Fruit fly (Drosophila melanogaster) whole organism, embryonic: ENCODE measurements around the gene Wwox.

Source experiments
- ATbp ChIP-seq: fragments of 200-800 bp; sonication (Bioruptor generic); optimal IDR thresholded peaks from 2 replicates; lab custom pipeline; 2017; ENCODE audit warnings: missing biosample characterization, mild to moderate bottlenecking, missing genetic modification characterization, missing genetic modification reagents
- Aef1 ChIP-seq: fragments of 200-800 bp; sonication (Bioruptor generic); IDR thresholded peaks from 3 replicates; pipeline ENCODE4 v1.3.6; 2022; ENCODE audit warnings: missing biosample characterization, missing genetic modification characterization
- CG10366 ChIP-seq: fragments of 200-800 bp; sonication (Bioruptor generic); IDR thresholded peaks from 2 replicates; pipeline ENCODE4 v1.3.6; 2022; ENCODE audit warnings: missing biosample characterization, missing genetic modification characterization
- CG11456 ChIP-seq: fragments of 200-800 bp; sonication (Bioruptor generic); IDR thresholded peaks from 3 replicates; pipeline ENCODE4 v1.3.6; 2022; ENCODE audit warnings: missing biosample characterization, missing genetic modification characterization
- CG12659 ChIP-seq: fragments of 200-800 bp; sonication (Bioruptor generic); optimal IDR thresholded peaks from 3 replicates; lab custom pipeline; 2017; ENCODE audit warnings: mild to moderate bottlenecking, missing biosample characterization, missing genetic modification reagents, missing genetic modification characterization
- CG13296 ChIP-seq: fragments of 200-800 bp; sonication (Bioruptor generic); optimal IDR thresholded peaks from 3 replicates; lab custom pipeline; 2018; ENCODE audit warnings: missing biosample characterization, mild to moderate bottlenecking, missing genetic modification characterization
- CG13424 ChIP-seq: fragments of 200-800 bp; sonication (Bioruptor generic); optimal IDR thresholded peaks from 2 replicates; lab custom pipeline; 2019; ENCODE audit warnings: missing biosample characterization, mild to moderate bottlenecking, missing genetic modification characterization, moderate library complexity
- CG15073 ChIP-seq: fragments of 200-800 bp; sonication (Bioruptor generic); optimal IDR thresholded peaks from 2 replicates; lab custom pipeline; 2016; ENCODE audit warnings: missing biosample characterization, missing genetic modification characterization
- CG18599 ChIP-seq: fragments of 200-800 bp; sonication (Bioruptor generic); optimal IDR thresholded peaks from 3 replicates; lab custom pipeline; 2017; ENCODE audit warnings: missing biosample characterization, missing genetic modification characterization, mild to moderate bottlenecking, moderate library complexity, missing genetic modification reagents
- CG2678 ChIP-seq: fragments of 200-800 bp; sonication (Bioruptor generic); optimal IDR thresholded peaks from 3 replicates; lab custom pipeline; 2019; ENCODE audit warnings: missing biosample characterization, mild to moderate bottlenecking, missing genetic modification characterization, moderate library complexity
- CG31224 ChIP-seq: fragments of 200-800 bp; sonication (Bioruptor generic); IDR thresholded peaks from 2 replicates; pipeline ENCODE4 v1.3.6; 2022; ENCODE audit warnings: missing biosample characterization, missing genetic modification characterization
- CG3163 ChIP-seq: fragments of 200-800 bp; sonication (Bioruptor generic); optimal IDR thresholded peaks from 3 replicates; lab custom pipeline; 2016; ENCODE audit warnings: missing biosample characterization, missing genetic modification characterization
- CG32772 ChIP-seq: fragments of 200-800 bp; sonication (Bioruptor generic); IDR thresholded peaks from 2 replicates; pipeline ENCODE4 v1.3.6; 2022; ENCODE audit warnings: missing biosample characterization, missing genetic modification characterization
- CG34376 ChIP-seq: fragments of 200-800 bp; sonication (Bioruptor generic); optimal IDR thresholded peaks from 2 replicates; lab custom pipeline; 2018; ENCODE audit warnings: missing biosample characterization, mild to moderate bottlenecking, missing genetic modification characterization
- CG34422 ChIP-seq: fragments of 200-800 bp; sonication (Bioruptor generic); IDR thresholded peaks from 3 replicates; pipeline ENCODE4 v1.3.6; 2022; ENCODE audit warnings: missing biosample characterization, missing genetic modification characterization
- CG43689 ChIP-seq: fragments of 200-800 bp; sonication (Bioruptor generic); IDR thresholded peaks from 2 replicates; pipeline ENCODE4 v1.3.6; 2022; ENCODE audit warnings: missing biosample characterization, missing genetic modification characterization
- CG5245 ChIP-seq: fragments of 200-800 bp; sonication (Bioruptor generic); optimal IDR thresholded peaks from 3 replicates; lab custom pipeline; 2016; ENCODE audit warnings: missing biosample characterization, missing genetic modification characterization
- CG8388 ChIP-seq: fragments of 200-800 bp; sonication (Bioruptor generic); optimal IDR thresholded peaks from 2 replicates; lab custom pipeline; 2019; ENCODE audit warnings: missing biosample characterization, mild to moderate bottlenecking, missing genetic modification characterization, moderate library complexity
- D19A ChIP-seq: fragments of 200-800 bp; optimal IDR thresholded peaks from 3 replicates; lab custom pipeline; 2019; ENCODE audit warnings: missing biosample characterization, mild to moderate bottlenecking, missing genetic modification characterization, moderate library complexity
- Dek ChIP-seq: fragments of 200-800 bp; sonication (Bioruptor generic); optimal IDR thresholded peaks from 3 replicates; lab custom pipeline; 2019; ENCODE audit warnings: missing biosample characterization, mild to moderate bottlenecking, missing genetic modification characterization, moderate library complexity
- HLH3B ChIP-seq: fragments of 200-800 bp; sonication (Bioruptor generic); IDR thresholded peaks from 2 replicates; pipeline ENCODE4 v1.3.6; 2022; ENCODE audit warnings: missing biosample characterization, missing genetic modification characterization
- HmgZ ChIP-seq: fragments of 200-800 bp; sonication (Bioruptor generic); optimal IDR thresholded peaks from 2 replicates; lab custom pipeline; 2018; ENCODE audit warnings: missing biosample characterization, mild to moderate bottlenecking, missing genetic modification characterization
- Hr51 ChIP-seq, 2 experiments: fragments of 200-800 bp; sonication (Bioruptor generic); optimal IDR thresholded peaks; 2 replicates in 1 of 2; 3 replicates in 1 of 2; lab custom pipeline; 2016 to 2018; ENCODE audit warnings: missing biosample characterization in 2 of 2, missing genetic modification characterization in 2 of 2, mild to moderate bottlenecking in 1 of 2, moderate library complexity in 1 of 2
- NfI ChIP-seq: fragments of 200-800 bp; sonication (Bioruptor generic); optimal IDR thresholded peaks from 3 replicates; lab custom pipeline; 2018; ENCODE audit warnings: missing biosample characterization, mild to moderate bottlenecking, missing genetic modification characterization, moderate library complexity
- PHDP ChIP-seq: fragments of 200-800 bp; sonication (Bioruptor generic); optimal IDR thresholded peaks from 3 replicates; lab custom pipeline; 2018; ENCODE audit warnings: missing biosample characterization, mild to moderate bottlenecking, missing genetic modification characterization, moderate library complexity
- Pdp1 ChIP-seq, 2 experiments: fragments of 200-800 bp; sonication (Bioruptor generic); optimal IDR thresholded peaks; 3 replicates each; lab custom pipeline; 2016; ENCODE audit warnings: missing biosample characterization in 2 of 2, missing genetic modification characterization in 2 of 2, mild to moderate bottlenecking in 1 of 2, moderate library complexity in 1 of 2
- Sox100B ChIP-seq: fragments of 200-800 bp; sonication (Bioruptor generic); optimal IDR thresholded peaks from 3 replicates; lab custom pipeline; 2018; ENCODE audit warnings: missing biosample characterization, mild to moderate bottlenecking, missing genetic modification characterization
- Sox102F ChIP-seq: fragments of 200-800 bp; sonication (Bioruptor generic); optimal IDR thresholded peaks from 2 replicates; lab custom pipeline; 2018; ENCODE audit warnings: missing biosample characterization, mild to moderate bottlenecking, missing genetic modification characterization, moderate library complexity
- Trl ChIP-seq, 3 experiments: fragments of >200 bp in 2 of 3; fragments of 200-800 bp in 1 of 3; sonication (Bioruptor generic) in 1 of 3; optimal IDR thresholded peaks; 2 replicates in 1 of 3; 3 replicates in 2 of 3; lab custom pipeline; 2016 to 2017; ENCODE audit warnings: missing biosample characterization in 1 of 3, missing genetic modification characterization in 1 of 3
- bsh ChIP-seq, 2 experiments: fragments of 200-800 bp; sonication (Bioruptor generic); optimal IDR thresholded peaks; 2 replicates each; lab custom pipeline; 2017 to 2018; ENCODE audit warnings: mild to moderate bottlenecking in 2 of 2, missing biosample characterization in 2 of 2, missing genetic modification characterization in 2 of 2, moderate library complexity in 1 of 2
- chinmo ChIP-seq: fragments of 200-800 bp; sonication (Bioruptor generic); IDR thresholded peaks from 4 replicates; pipeline ENCODE4 v1.3.6; 2022; ENCODE audit warnings: missing biosample characterization, missing genetic modification characterization; ENCODE audit not compliant: partially characterized antibody
- fd64A ChIP-seq: fragments of 200-800 bp; sonication (Bioruptor generic); optimal IDR thresholded peaks from 3 replicates; lab custom pipeline; 2018; ENCODE audit warnings: missing biosample characterization, mild to moderate bottlenecking, missing genetic modification characterization
- ftz-f1 ChIP-seq: fragments of 200-800 bp; sonication (Bioruptor generic); optimal IDR thresholded peaks from 2 replicates; lab custom pipeline; 2016; ENCODE audit warnings: missing biosample characterization, missing genetic modification characterization
- gt ChIP-seq: fragments of 200-800 bp; sonication (Bioruptor generic); IDR thresholded peaks from 2 replicates; pipeline ENCODE4 v1.3.6; 2022; ENCODE audit warnings: missing biosample characterization, missing genetic modification characterization
- her ChIP-seq: fragments of 200-800 bp; sonication (Bioruptor generic); optimal IDR thresholded peaks from 2 replicates; lab custom pipeline; 2016; ENCODE audit warnings: missing biosample characterization, missing genetic modification characterization
- hth ChIP-seq: fragments of >200 bp; optimal IDR thresholded peaks from 2 replicates; lab custom pipeline; 2017; ENCODE audit warnings: inconsistent platforms
- lilli ChIP-seq: fragments of 200-800 bp; sonication (Bioruptor generic); optimal IDR thresholded peaks from 3 replicates; lab custom pipeline; 2016; ENCODE audit warnings: missing biosample characterization, missing genetic modification characterization
- nom ChIP-seq: fragments of 200-800 bp; sonication (Bioruptor generic); optimal IDR thresholded peaks from 2 replicates; lab custom pipeline; 2017; ENCODE audit warnings: missing biosample characterization, missing genetic modification characterization, mild to moderate bottlenecking, moderate library complexity, missing genetic modification reagents
- pho ChIP-seq: fragments of 200-800 bp; sonication (Bioruptor generic); optimal IDR thresholded peaks from 2 replicates; lab custom pipeline; 2016; ENCODE audit warnings: missing biosample characterization, missing genetic modification characterization
- ranshi ChIP-seq: fragments of 200-800 bp; sonication (Bioruptor generic); IDR thresholded peaks from 2 replicates; pipeline ENCODE4 v1.3.6; 2022; ENCODE audit warnings: missing biosample characterization, missing genetic modification characterization
- sens-2 ChIP-seq: fragments of 200-800 bp; sonication (Bioruptor generic); IDR thresholded peaks from 2 replicates; pipeline ENCODE4 v1.3.6; 2022; ENCODE audit warnings: missing biosample characterization, missing genetic modification characterization
- sim ChIP-seq: fragments of 200-800 bp; sonication (Bioruptor generic); IDR thresholded peaks from 2 replicates; pipeline ENCODE4 v1.3.6; 2022; ENCODE audit warnings: missing biosample characterization, missing genetic modification characterization
- so ChIP-seq: fragments of 200-800 bp; sonication (Bioruptor generic); IDR thresholded peaks from 3 replicates; pipeline ENCODE4 v1.3.6; 2022; ENCODE audit warnings: missing biosample characterization, missing genetic modification characterization
- sqz ChIP-seq: fragments of 200-800 bp; sonication (Bioruptor generic); optimal IDR thresholded peaks from 3 replicates; lab custom pipeline; 2018; ENCODE audit warnings: missing biosample characterization, mild to moderate bottlenecking, missing genetic modification characterization
- tgo ChIP-seq: fragments of 200-800 bp; sonication (Bioruptor generic); IDR thresholded peaks from 3 replicates; pipeline ENCODE4 v1.3.6; 2022; ENCODE audit warnings: missing biosample characterization, missing genetic modification characterization
- tna ChIP-seq: fragments of 200-800 bp; sonication (Bioruptor generic); IDR thresholded peaks from 2 replicates; pipeline ENCODE4 v1.3.6; 2022; ENCODE audit warnings: missing biosample characterization, missing genetic modification characterization; ENCODE audit not compliant: partially characterized antibody
- tx ChIP-seq: fragments of 200-800 bp; sonication (Bioruptor generic); optimal IDR thresholded peaks from 2 replicates; lab custom pipeline; 2016; ENCODE audit warnings: missing biosample characterization, missing genetic modification characterization

Gene Wwox

dm6 chr2L:8009283-8010211 is 5.5 kb upstream of the Wwox start, which contains the start of gene CG12560 (continued):
- peak in 1 of 2 experiments; percentile 8 for TF ChIP-seq Pdp1 (GFP tag; optimal IDR thresholded peaks at IDR 0.05; lab: Kevin White, UChicago)
- no peak for TF ChIP-seq HLH3B (GFP tag; lab: Robert Waterston, UW)
- no peak for TF ChIP-seq CG8388 (GFP tag; lab: Kevin White, UChicago)
- peak; percentile 32 for TF ChIP-seq Sox102F
- TF ChIP-seq CG12659: peak; percentile 26
- peak in 1 of 2 experiments; percentile 22 for TF ChIP-seq Hr51 (GFP tag; optimal IDR thresholded peaks at IDR 0.05; lab: Kevin White, UChicago)
- 0 out of 2 replicates have a peak, but pooled peaks have one; percentile 23 for TF ChIP-seq sim (GFP tag; lab: Robert Waterston, UW)
- TF ChIP-seq Trl (optimal IDR thresholded peaks at IDR 0.05; lab: Kevin White, UChicago): peak; percentile 15 to 60
- peak; percentile 40 for TF ChIP-seq Trl (GFP tag; optimal IDR thresholded peaks at IDR 0.05; lab: Kevin White, UChicago)
- peak; percentile 24 for TF ChIP-seq lilli (GFP tag; lab: Kevin White, UChicago)
- TF ChIP-seq HmgZ (tag; lab: Kevin White, UChicago): peak; percentile 8
- TF ChIP-seq sqz (GFP tag; lab: Kevin White, UChicago): peak; percentile 27
- peak; percentile 13 for TF ChIP-seq pho (GFP tag; lab: Kevin White, UChicago)
- no peak for TF ChIP-seq tx (GFP tag; lab: Kevin White, UChicago)
- no peak for TF ChIP-seq hth (lab: Kevin White, UChicago)
- peak; percentile 58 for TF ChIP-seq nom (GFP tag; lab: Kevin White, UChicago)
- TF ChIP-seq D19A (tag; lab: Kevin White, UChicago): peak; percentile 16
- no peak for TF ChIP-seq CG13296 (GFP tag; lab: Kevin White, UChicago)
- peak; percentile 43; the same call in 1 of the 3 replicates for TF ChIP-seq tgo (GFP tag; lab: Robert Waterston, UW)
- TF ChIP-seq CG13424: no peak
- TF ChIP-seq CG34422 (GFP tag; lab: Robert Waterston, UW): peak; percentile 43; the same call in 1 of the 3 replicates
- TF ChIP-seq Dek (tag; lab: Kevin White, UChicago): no peak
- TF ChIP-seq CG5245 (GFP tag; lab: Kevin White, UChicago): no peak
- TF ChIP-seq ATbp (GFP tag; lab: Kevin White, UChicago): peak; percentile 4
- peak; percentile 33; the same call in 1 of the 2 replicates for TF ChIP-seq CG43689 (GFP tag; lab: Robert Waterston, UW)
- peak; percentile 95 for TF ChIP-seq CG3163 (GFP tag; lab: Kevin White, UChicago)
- TF ChIP-seq CG2678 (tag; lab: Kevin White, UChicago): peak; percentile 25
- peak; percentile 12 for TF ChIP-seq NfI (GFP tag; lab: Kevin White, UChicago)
- peak; percentile 55 for TF ChIP-seq sens-2
- no peak for TF ChIP-seq CG31224 (GFP tag; lab: Robert Waterston, UW)
- peak; percentile 68 for TF ChIP-seq CG32772
- peak; percentile 71; the same call in 2 of the 3 replicates for TF ChIP-seq so (GFP tag; lab: Robert Waterston, UW)
- TF ChIP-seq CG15073 (GFP tag; lab: Kevin White, UChicago): no peak
- peak; percentile 18; the same call in 1 of the 2 replicates for TF ChIP-seq CG10366 (GFP tag; lab: Robert Waterston, UW)
- peak; percentile 43 for TF ChIP-seq her (GFP tag; lab: Kevin White, UChicago)
- peak; percentile 73; the same call in 2 of the 4 replicates for TF ChIP-seq chinmo (GFP tag; lab: Robert Waterston, UW)
- peak; percentile 47; the same call in 1 of the 3 replicates for TF ChIP-seq CG11456 (GFP tag; lab: Robert Waterston, UW)
- TF ChIP-seq bsh (GFP tag; optimal IDR thresholded peaks at IDR 0.05; lab: Kevin White, UChicago): peak in 1 of 2 experiments; percentile 27
- no peak for TF ChIP-seq Aef1
- peak; percentile 37; the same call in 1 of the 2 replicates for TF ChIP-seq ranshi (GFP tag; lab: Robert Waterston, UW)
- TF ChIP-seq Sox100B (GFP tag; lab: Kevin White, UChicago): peak; percentile 19
- peak; percentile 23 for TF ChIP-seq PHDP (tag; lab: Kevin White, UChicago)
- peak; percentile 45 for TF ChIP-seq CG34376
- TF ChIP-seq ftz-f1: peak; percentile 80
- no peak for TF ChIP-seq gt (GFP tag; lab: Robert Waterston, UW)
- peak; percentile 30 for TF ChIP-seq CG18599 (GFP tag; lab: Kevin White, UChicago)
- peak; percentile 40; the same call in 1 of the 2 replicates for TF ChIP-seq tna (GFP tag; lab: Robert Waterston, UW)
- no peak for TF ChIP-seq fd64A (GFP tag; lab: Kevin White, UChicago)
